Worm (Caenorhabditis elegans) whole organism, L4 larva: ENCODE data around the gene myo-2.

ENCODE experiments used
- D1046.2 ChIP-seq: fragments of 200-800 bp; sonication (Bioruptor generic); IDR thresholded peaks from 2 replicates; pipeline ENCODE4 v1.3.6; 2022; ENCODE audit warnings: missing genetic modification characterization, missing compliant biosample characterization
- F44E2.7 ChIP-seq: fragments of 200-800 bp; sonication (Bioruptor generic); IDR thresholded peaks from 2 replicates; pipeline ENCODE4 v2.1.2; 2022; ENCODE audit warnings: missing genetic modification characterization, missing compliant biosample characterization
- F49E8.2 ChIP-seq: sonication (generic microtip); optimal IDR thresholded peaks from 2 replicates; lab custom pipeline; 2016; ENCODE audit warnings: missing compliant biosample characterization, mild to moderate bottlenecking, missing genetic modification characterization, borderline replicate concordance
- T20F7.1 ChIP-seq: fragments of 200-800 bp; sonication (Bioruptor generic); optimal IDR thresholded peaks from 2 replicates; lab custom pipeline; 2018; ENCODE audit warnings: mild to moderate bottlenecking, missing genetic modification characterization, missing compliant biosample characterization
- T26A8.4 ChIP-seq: fragments of 200-800 bp; sonication (Bioruptor generic); IDR thresholded peaks from 2 replicates; pipeline ENCODE4 v1.3.6; 2022; ENCODE audit warnings: missing genetic modification characterization, missing compliant biosample characterization
- Y105C5A.15 ChIP-seq: fragments of 200-800 bp; sonication (Bioruptor generic); IDR thresholded peaks from 2 replicates; pipeline ENCODE4 v1.3.6; 2022; ENCODE audit warnings: missing genetic modification characterization, missing compliant biosample characterization
- Y5F2A.4 ChIP-seq: fragments of 200-800 bp; sonication (Bioruptor generic); optimal IDR thresholded peaks from 2 replicates; lab custom pipeline; 2018; ENCODE audit warnings: mild to moderate bottlenecking, missing genetic modification characterization, missing compliant biosample characterization
- ZK546.5 ChIP-seq, 2 experiments: sonication (generic microtip); optimal IDR thresholded peaks; 2 replicates each; lab custom pipeline; 2017; ENCODE audit warnings: missing biosample characterization in 2 of 2, missing genetic modification characterization in 2 of 2
- aha-1 ChIP-seq: fragments of 150-350 bp; peaks from one replicate; lab custom pipeline; 2014; ENCODE audit warnings: missing biosample characterization, missing genetic modification characterization
- ama-1 ChIP-seq: fragments of 150-350 bp; optimal IDR thresholded peaks from 2 replicates; lab custom pipeline; 2014; ENCODE audit warnings: inconsistent platforms, mixed read lengths
- arid-1 ChIP-seq: fragments of 200-800 bp; sonication (Bioruptor generic); conservative IDR thresholded peaks from 2 replicates; pipeline ENCODE4 v1.3.6; 2022; ENCODE audit warnings: missing genetic modification reagents, missing genetic modification characterization, missing compliant biosample characterization
- attf-4 ChIP-seq: sonication (generic microtip); optimal IDR thresholded peaks from 3 replicates; lab custom pipeline; 2017; ENCODE audit warnings: missing biosample characterization, missing genetic modification characterization
- ceh-20 ChIP-seq: fragments of 200-800 bp; sonication (Bioruptor generic); IDR thresholded peaks from 2 replicates; pipeline ENCODE4 v1.3.6; 2022; ENCODE audit warnings: missing genetic modification reagents, missing genetic modification characterization, missing compliant biosample characterization
- ceh-28 ChIP-seq: fragments of 150-350 bp; optimal IDR thresholded peaks from 2 replicates; lab custom pipeline; 2014; ENCODE audit warnings: missing biosample characterization, missing genetic modification reagents, missing genetic modification characterization
- ceh-44 ChIP-seq: fragments of 200-800 bp; sonication (Bioruptor generic); IDR thresholded peaks from 2 replicates; pipeline ENCODE4 v1.3.6; 2022; ENCODE audit warnings: missing genetic modification reagents, missing genetic modification characterization, missing compliant biosample characterization
- ceh-62 ChIP-seq: sonication (generic microtip); optimal IDR thresholded peaks from 2 replicates; lab custom pipeline; 2017; ENCODE audit warnings: missing biosample characterization, missing genetic modification characterization
- ceh-82 ChIP-seq: sonication (generic microtip); optimal IDR thresholded peaks from 2 replicates; lab custom pipeline; 2017; ENCODE audit warnings: missing biosample characterization, missing genetic modification characterization
- cey-2 ChIP-seq: sonication (generic microtip); optimal IDR thresholded peaks from 3 replicates; lab custom pipeline; 2017; ENCODE audit warnings: missing genetic modification characterization, mild to moderate bottlenecking, missing compliant biosample characterization, antibody characterized with exemption, borderline replicate concordance; ENCODE audit not compliant: insufficient read depth
- daf-12 ChIP-seq: fragments of 150-350 bp; optimal IDR thresholded peaks from 2 replicates; lab custom pipeline; 2014; ENCODE audit warnings: missing biosample characterization, missing genetic modification reagents, missing genetic modification characterization
- daf-16 ChIP-seq, 3 experiments: sonication (generic microtip); optimal IDR thresholded peaks; 2 replicates each; lab custom pipeline; 2016 to 2017; ENCODE audit warnings: missing genetic modification characterization in 3 of 3, missing genetic modification reagents in 3 of 3, mild to moderate bottlenecking in 2 of 3, missing compliant biosample characterization in 2 of 3, missing biosample characterization in 1 of 3, moderate library complexity in 1 of 3
- daf-19 ChIP-seq: fragments of 200-800 bp; sonication (Bioruptor generic); conservative IDR thresholded peaks from 2 replicates; pipeline ENCODE4 v1.3.6; 2022; ENCODE audit warnings: missing genetic modification characterization, missing compliant biosample characterization
- dve-1 ChIP-seq: sonication (generic microtip); optimal IDR thresholded peaks from 2 replicates; lab custom pipeline; 2017; ENCODE audit warnings: antibody characterized with exemption, mild to moderate bottlenecking, missing genetic modification characterization, missing compliant biosample characterization; ENCODE audit not compliant: insufficient read depth
- fkh-10 ChIP-seq: fragments of 150-350 bp; optimal IDR thresholded peaks from 2 replicates; lab custom pipeline; 2014; ENCODE audit warnings: missing biosample characterization, missing genetic modification reagents, missing genetic modification characterization
- gei-8 ChIP-seq: fragments of 200-800 bp; sonication (Bioruptor generic); optimal IDR thresholded peaks from 2 replicates; lab custom pipeline; 2018; ENCODE audit warnings: mild to moderate bottlenecking, missing genetic modification characterization, missing compliant biosample characterization
- hlh-11 ChIP-seq: fragments of 200-800 bp; sonication (Bioruptor generic); optimal IDR thresholded peaks from 2 replicates; lab custom pipeline; 2018; ENCODE audit warnings: mild to moderate bottlenecking, missing genetic modification characterization, missing compliant biosample characterization
- hlh-30 ChIP-seq: sonication (generic microtip); optimal IDR thresholded peaks from 2 replicates; lab custom pipeline; 2017; ENCODE audit warnings: antibody characterized with exemption, mild to moderate bottlenecking, missing genetic modification characterization, missing compliant biosample characterization; ENCODE audit not compliant: insufficient read depth
- lim-7 ChIP-seq: fragments of 200-800 bp; sonication (Bioruptor generic); IDR thresholded peaks from 2 replicates; pipeline ENCODE4 v1.3.6; 2022; ENCODE audit warnings: missing genetic modification characterization, missing compliant biosample characterization
- lin-38 ChIP-seq: fragments of 200-800 bp; sonication (Bioruptor generic); IDR thresholded peaks from 2 replicates; pipeline ENCODE4 v1.3.6; 2022; ENCODE audit warnings: missing genetic modification reagents, missing genetic modification characterization, missing compliant biosample characterization
- lin-39 ChIP-seq: fragments of 150-350 bp; optimal IDR thresholded peaks from 2 replicates; lab custom pipeline; 2014; ENCODE audit warnings: missing biosample characterization, missing genetic modification reagents, missing genetic modification characterization
- madf-9 ChIP-seq: fragments of 200-800 bp; sonication (Bioruptor generic); conservative IDR thresholded peaks from 2 replicates; pipeline ENCODE4 v1.3.6; 2022; ENCODE audit warnings: missing genetic modification reagents, missing genetic modification characterization, missing compliant biosample characterization
- mdl-1 ChIP-seq, 2 experiments: fragments of 150-350 bp in 1 of 2; sonication (generic microtip) in 1 of 2; optimal IDR thresholded peaks; 2 replicates each; lab custom pipeline; 2014 to 2017; ENCODE audit warnings: missing biosample characterization in 2 of 2, missing genetic modification characterization in 2 of 2
- mep-1 ChIP-seq: fragments of 150-350 bp; sonication (generic microtip); optimal IDR thresholded peaks from 3 replicates; lab custom pipeline; 2014; ENCODE audit warnings: missing biosample characterization, missing genetic modification characterization
- mes-2 ChIP-seq: sonication (generic microtip); optimal IDR thresholded peaks from 2 replicates; lab custom pipeline; 2016; ENCODE audit warnings: missing genotype, mild to moderate bottlenecking, missing genetic modification characterization, missing compliant biosample characterization; ENCODE audit not compliant: poor library complexity, severe bottlenecking
- mxl-2 ChIP-seq: fragments of 200-800 bp; sonication (Bioruptor generic); conservative IDR thresholded peaks from 2 replicates; pipeline ENCODE4 v1.3.6; 2022; ENCODE audit warnings: missing genetic modification reagents, missing genetic modification characterization, missing compliant biosample characterization
- mxl-3 ChIP-seq: fragments of 200-800 bp; sonication (Bioruptor generic); optimal IDR thresholded peaks from 2 replicates; lab custom pipeline; 2018; ENCODE audit warnings: mild to moderate bottlenecking, missing genetic modification characterization, missing compliant biosample characterization
- nhr-10 ChIP-seq: fragments of 150-350 bp; optimal IDR thresholded peaks from 2 replicates; lab custom pipeline; 2014; ENCODE audit warnings: missing biosample characterization, missing genetic modification characterization
- nhr-102 ChIP-seq: sonication (generic microtip); optimal IDR thresholded peaks from 2 replicates; lab custom pipeline; 2016; ENCODE audit warnings: mild to moderate bottlenecking, missing genetic modification characterization, moderate library complexity, missing compliant biosample characterization
- nhr-111 ChIP-seq: fragments of 200-800 bp; sonication (Bioruptor generic); optimal IDR thresholded peaks from 2 replicates; lab custom pipeline; 2018; ENCODE audit warnings: mild to moderate bottlenecking, missing genetic modification characterization, missing compliant biosample characterization
- nhr-237 ChIP-seq: sonication (generic microtip); optimal IDR thresholded peaks from 2 replicates; lab custom pipeline; 2017; ENCODE audit warnings: missing biosample characterization, missing genetic modification characterization
- nhr-25 ChIP-seq: sonication (generic microtip); optimal IDR thresholded peaks from 2 replicates; lab custom pipeline; 2017; ENCODE audit warnings: missing genetic modification characterization, mild to moderate bottlenecking, missing compliant biosample characterization, antibody characterized with exemption, moderate library complexity, borderline replicate concordance; ENCODE audit not compliant: insufficient read depth
- nhr-42 ChIP-seq: fragments of 200-800 bp; sonication (Bioruptor generic); IDR thresholded peaks from 2 replicates; pipeline ENCODE4 v1.3.6; 2022; ENCODE audit warnings: missing genetic modification characterization, missing compliant biosample characterization
- nhr-48 ChIP-seq: sonication (generic microtip); optimal IDR thresholded peaks from 2 replicates; lab custom pipeline; 2016; ENCODE audit warnings: mild to moderate bottlenecking, missing genetic modification characterization, missing compliant biosample characterization
- nhr-6 ChIP-seq: fragments of 150-350 bp; optimal IDR thresholded peaks from 2 replicates; lab custom pipeline; 2014; ENCODE audit warnings: missing biosample characterization, missing genetic modification characterization
- nhr-76 ChIP-seq: fragments of 150-350 bp; optimal IDR thresholded peaks from 2 replicates; lab custom pipeline; 2014; ENCODE audit warnings: missing biosample characterization, missing genetic modification characterization
- php-3 ChIP-seq: fragments of 200-800 bp; sonication (Bioruptor generic); IDR thresholded peaks from 2 replicates; pipeline ENCODE4 v1.3.6; 2022; ENCODE audit warnings: missing genetic modification reagents, missing genetic modification characterization, missing compliant biosample characterization
- snpc-1.2 ChIP-seq: fragments of 200-800 bp; sonication (Bioruptor generic); IDR thresholded peaks from 2 replicates; pipeline ENCODE4 v1.3.6; 2022; ENCODE audit warnings: missing genetic modification reagents, missing genetic modification characterization, missing compliant biosample characterization
- tag-97 ChIP-seq: fragments of 200-800 bp; sonication (Bioruptor generic); IDR thresholded peaks from 2 replicates; pipeline ENCODE4 v1.3.6; 2022; ENCODE audit warnings: missing genetic modification characterization, missing compliant biosample characterization
- unc-130 ChIP-seq: sonication (generic microtip); optimal IDR thresholded peaks from 2 replicates; lab custom pipeline; 2016; ENCODE audit warnings: missing genetic modification reagents, missing genetic modification characterization, missing compliant biosample characterization
- zfp-2 ChIP-seq: sonication (generic microtip); optimal IDR thresholded peaks from 2 replicates; lab custom pipeline; 2016; ENCODE audit warnings: mild to moderate bottlenecking, missing genetic modification characterization, missing compliant biosample characterization
- zfp-3 ChIP-seq: fragments of 200-800 bp; sonication (Bioruptor generic); conservative IDR thresholded peaks from 2 replicates; pipeline ENCODE4 v1.3.6; 2022; ENCODE audit warnings: missing genetic modification reagents, missing genetic modification characterization, missing compliant biosample characterization

The myo-2 gene

ce11 chrX:12449262-12449942 is 18.5 kb upstream of the myo-2 start, which contains the start of gene T18D3.6 (continued):
- TF ChIP-seq lin-39 (tag; lab: Kevin White, UChicago) (no peak), dve-1 (tag; lab: Kevin White, UChicago) (peak; percentile 56), nhr-6 (peak; percentile 41), madf-9 (GFP tag; lab: Robert Waterston, UW) (no peak), nhr-10 (tag; lab: Kevin White, UChicago) (no peak), mes-2 (tag; lab: Kevin White, UChicago) (peak; percentile 28), attf-4 (no peak), mdl-1 (tag; optimal IDR thresholded peaks at IDR 0.05; lab: Kevin White, UChicago) (no peak), nhr-111 (GFP tag; lab: Kevin White, UChicago) (no peak), nhr-102 (tag; lab: Kevin White, UChicago) (no peak), snpc-1.2 (GFP tag; lab: Robert Waterston, UW) (no peak), ceh-28 (tag; lab: Kevin White, UChicago) (no peak), T20F7.1 (GFP tag; lab: Kevin White, UChicago) (no peak), Y5F2A.4 (GFP tag; lab: Kevin White, UChicago) (no peak), gei-8 (GFP tag; lab: Kevin White, UChicago) (no peak), T26A8.4 (no peak), daf-12 (tag; lab: Kevin White, UChicago) (no peak), hlh-30 (tag; lab: Kevin White, UChicago) (peak; percentile 11), aha-1 (tag; lab: Kevin White, UChicago) (no peak), zfp-2 (tag; lab: Kevin White, UChicago) (no peak), ceh-44 (no peak), cey-2 (no peak), php-3 (GFP tag; lab: Robert Waterston, UW) (no peak), ceh-82 (tag; lab: Kevin White, UChicago) (no peak), ama-1 (lab: Kevin White, UChicago) (no peak), mep-1 (peak; percentile 13), ceh-62 (tag; lab: Kevin White, UChicago) (no peak), nhr-237 (tag; lab: Kevin White, UChicago) (no peak), hlh-11 (tag; lab: Kevin White, UChicago) (peak; percentile 51), Y105C5A.15 (no peak), F44E2.7 (GFP tag; lab: Robert Waterston, UW) (no peak), unc-130 (GFP tag; lab: Kevin White, UChicago) (no peak), nhr-42 (GFP tag; lab: Robert Waterston, UW) (no peak), D1046.2 (GFP tag; lab: Robert Waterston, UW) (no peak), ZK546.5 (tag; optimal IDR thresholded peaks at IDR 0.05; lab: Kevin White, UChicago) (no peak), daf-16 (GFP tag; optimal IDR thresholded peaks at IDR 0.05; lab: Kevin White, UChicago) (no peak), daf-16 (tag; optimal IDR thresholded peaks at IDR 0.05; lab: Kevin White, UChicago) (peak; percentile 39), lim-7 (no peak), tag-97 (GFP tag; lab: Robert Waterston, UW) (no peak), zfp-3 (no peak), ceh-20 (GFP tag; lab: Robert Waterston, UW) (no peak), daf-19 (GFP tag; lab: Robert Waterston, UW) (no peak), F49E8.2 (no peak), nhr-76 (tag; lab: Kevin White, UChicago) (no peak), lin-38 (GFP tag; lab: Robert Waterston, UW) (no peak), nhr-25 (no peak), mxl-3 (GFP tag; lab: Kevin White, UChicago) (peak; percentile 84), fkh-10 (GFP tag; lab: Kevin White, UChicago) (no peak), mxl-2 (GFP tag; lab: Robert Waterston, UW) (no peak), nhr-48 (tag; lab: Kevin White, UChicago) (no peak), arid-1 (GFP tag; lab: Robert Waterston, UW) (no peak)
